Worm (Caenorhabditis elegans): ENCODE data around the gene srj-54.

The srj-54 gene

ce11 chrV:2861505-2861904, 1.9 kb upstream of the srj-54 start, which contains the start of gene srh-270:
Gene srh-270, minus strand, starts transcription at chrV:2861605.
- TF ChIP-seq F49E8.2 (tag; optimal IDR thresholded peaks at IDR 0.05; ENCODE audit: borderline replicate concordance) (no peak), nhr-41 (GFP tag; IDR thresholded peaks at IDR 0.05) (no peak), unc-62 (GFP tag; optimal IDR thresholded peaks at IDR 0.05 in 1 of 2) (peak in 1 of 2 experiments; percentile 17), unc-62 (tag; optimal IDR thresholded peaks at IDR 0.05) (no peak), aha-1 (tag) (peak; percentile 2), unc-130 (GFP tag; optimal IDR thresholded peaks at IDR 0.05) (no peak), unc-39 (tag; optimal IDR thresholded peaks at IDR 0.05) (no peak), nhr-25 (tag; optimal IDR thresholded peaks at IDR 0.05; ENCODE audit: borderline replicate concordance, insufficient read depth) (no peak), madf-9 (GFP tag; conservative IDR thresholded peaks at IDR 0.05) (no peak), gei-8 (GFP tag; optimal IDR thresholded peaks at IDR 0.05) (no peak), lin-15B (tag; optimal IDR thresholded peaks at IDR 0.05) (no peak), dpl-1 (GFP tag; optimal IDR thresholded peaks at IDR 0.05) (no peak), sdz-12 (GFP tag; optimal IDR thresholded peaks at IDR 0.05) (no peak), daf-16 (GFP tag; optimal IDR thresholded peaks at IDR 0.05) (no peak), daf-16 (tag; optimal IDR thresholded peaks at IDR 0.05) (no peak), egl-43 (GFP tag; IDR thresholded peaks at IDR 0.05) (no peak), ceh-44 (GFP tag; IDR thresholded peaks at IDR 0.05) (no peak), nhr-11 (tag; optimal IDR thresholded peaks at IDR 0.05) (no peak), nhr-10 (tag; optimal IDR thresholded peaks at IDR 0.05) (no peak), ama-1 (optimal IDR thresholded peaks at IDR 0.05) (no peak)

- TF ChIP-seq pqm-1 (tag; optimal IDR thresholded peaks at IDR 0.05) (no peak), nhr-10 (tag; optimal IDR thresholded peaks at IDR 0.05) (no peak), dmd-8 (GFP tag; IDR thresholded peaks at IDR 0.05) (no peak), zag-1 (tag; optimal IDR thresholded peaks at IDR 0.05) (no peak), nhr-76 (tag; optimal IDR thresholded peaks at IDR 0.05) (no peak), nhr-25 (tag; optimal IDR thresholded peaks at IDR 0.05; ENCODE audit: borderline replicate concordance, insufficient read depth) (no peak), ceh-62 (tag; optimal IDR thresholded peaks at IDR 0.05) (no peak), skn-1 (tag; optimal IDR thresholded peaks at IDR 0.05) (no peak), F49E8.2 (tag; optimal IDR thresholded peaks at IDR 0.05; ENCODE audit: borderline replicate concordance) (no peak)
Measured at ce11 chrV:2857842-2858241, 1.8 kb downstream of the srj-54 start, which contains the start of gene srj-55. Gene srj-55, minus strand, starts transcription at chrV:2857942.

- TF ChIP-seq hlh-30 (tag; optimal IDR thresholded peaks at IDR 0.05; ENCODE audit: insufficient read depth): no peak
- no peak for TF ChIP-seq nhr-28 (tag; optimal IDR thresholded peaks at IDR 0.05)
- no peak for TF ChIP-seq daf-12 (tag; optimal IDR thresholded peaks at IDR 0.05)
- TF ChIP-seq dmd-6 (GFP tag; IDR thresholded peaks at IDR 0.05): no peak
- no peak for TF ChIP-seq Y48G9A.11 (GFP tag; IDR thresholded peaks at IDR 0.05)
- no peak for TF ChIP-seq lsy-2 (tag; optimal IDR thresholded peaks at IDR 0.05)
- TF ChIP-seq attf-4 (tag; optimal IDR thresholded peaks at IDR 0.05): no peak
- no peak for TF ChIP-seq spr-1 (tag; optimal IDR thresholded peaks at IDR 0.05)
- TF ChIP-seq nhr-25 (tag; optimal IDR thresholded peaks at IDR 0.05; ENCODE audit: borderline replicate concordance, insufficient read depth): no peak
- no peak for TF ChIP-seq unc-130 (GFP tag; optimal IDR thresholded peaks at IDR 0.05)
- TF ChIP-seq F37D6.2 (tag; optimal IDR thresholded peaks at IDR 0.05): no peak
Measured at ce11 chrV:2855473-2855872, 4.2 kb downstream of the srj-54 start, which contains the start of gene srj-57. Gene srj-57, minus strand, starts transcription at chrV:2855573.

ce11 chrV:2849071-2849470, 10.6 kb downstream of the srj-54 start, which contains the start of gene ugt-53:
Gene ugt-53, plus strand, starts transcription at chrV:2849343.
- TF ChIP-seq daf-12 (tag; optimal IDR thresholded peaks at IDR 0.05) (no peak), gei-8 (GFP tag; optimal IDR thresholded peaks at IDR 0.05) (no peak), dpl-1 (GFP tag; optimal IDR thresholded peaks at IDR 0.05) (no peak), Y48G9A.11 (GFP tag; IDR thresholded peaks at IDR 0.05) (no peak), nhr-77 (tag; optimal IDR thresholded peaks at IDR 0.05) (no peak), T26A8.4 (GFP tag; IDR thresholded peaks at IDR 0.05) (no peak), unc-39 (tag; optimal IDR thresholded peaks at IDR 0.05) (no peak), Y75B8A.6 (GFP tag; IDR thresholded peaks at IDR 0.05) (no peak), mxl-2 (GFP tag; conservative IDR thresholded peaks at IDR 0.05) (no peak), unc-62 (GFP tag; optimal IDR thresholded peaks at IDR 0.05 in 1 of 2) (no peak), unc-62 (tag; optimal IDR thresholded peaks at IDR 0.05) (no peak), F37D6.2 (tag; optimal IDR thresholded peaks at IDR 0.05) (no peak), zag-1 (tag; optimal IDR thresholded peaks at IDR 0.05) (no peak), dve-1 (tag; optimal IDR thresholded peaks at IDR 0.05; ENCODE audit: insufficient read depth) (no peak), madf-5 (GFP tag; IDR thresholded peaks at IDR 0.05) (no peak), dmd-9 (GFP tag; IDR thresholded peaks at IDR 0.05) (no peak), Y5F2A.4 (GFP tag; optimal IDR thresholded peaks at IDR 0.05) (no peak), nhr-41 (GFP tag; IDR thresholded peaks at IDR 0.05) (no peak), nhr-102 (tag; optimal IDR thresholded peaks at IDR 0.05) (no peak), F49E8.2 (tag; optimal IDR thresholded peaks at IDR 0.05; ENCODE audit: borderline replicate concordance) (no peak), F10B5.3 (tag; optimal IDR thresholded peaks at IDR 0.05) (no peak), zip-11 (GFP tag; IDR thresholded peaks at IDR 0.05) (no peak), dmd-6 (GFP tag; IDR thresholded peaks at IDR 0.05) (peak; percentile 90), nhr-28 (tag; optimal IDR thresholded peaks at IDR 0.05) (peak; percentile 84)
